Fruit fly (Drosophila melanogaster) whole organism, embryonic: Measurements from ENCODE around the gene hmw.

Experiments
- Antp ChIP-seq: fragments of 200-800 bp; sonication (Bioruptor generic); optimal IDR thresholded peaks from 3 replicates; lab custom pipeline; 2016; ENCODE audit warnings: missing biosample characterization, missing genetic modification characterization
- CG10543 ChIP-seq: fragments of 200-800 bp; sonication (Bioruptor generic); optimal IDR thresholded peaks from 3 replicates; lab custom pipeline; 2017; ENCODE audit warnings: missing biosample characterization, mild to moderate bottlenecking, missing genetic modification characterization, moderate library complexity
- CG10654 ChIP-seq: fragments of 200-800 bp; sonication (Bioruptor generic); optimal IDR thresholded peaks from 2 replicates; lab custom pipeline; 2016; ENCODE audit warnings: missing biosample characterization, missing genetic modification characterization
- CG12155 ChIP-seq: fragments of 200-800 bp; sonication (Bioruptor generic); optimal IDR thresholded peaks from 3 replicates; lab custom pipeline; 2016; ENCODE audit warnings: missing biosample characterization, missing genetic modification characterization
- CG12659 ChIP-seq: fragments of 200-800 bp; sonication (Bioruptor generic); optimal IDR thresholded peaks from 3 replicates; lab custom pipeline; 2017; ENCODE audit warnings: mild to moderate bottlenecking, missing biosample characterization, missing genetic modification reagents, missing genetic modification characterization
- CG12744 ChIP-seq: fragments of 200-800 bp; sonication (Bioruptor generic); optimal IDR thresholded peaks from 2 replicates; lab custom pipeline; 2016; ENCODE audit warnings: missing biosample characterization, missing genetic modification characterization
- CG13624 ChIP-seq: fragments of 200-800 bp; sonication (Bioruptor generic); optimal IDR thresholded peaks from 2 replicates; lab custom pipeline; 2016; ENCODE audit warnings: missing biosample characterization, missing genetic modification characterization
- CG14667 ChIP-seq: fragments of 200-800 bp; sonication (Bioruptor generic); IDR thresholded peaks from 2 replicates; pipeline ENCODE4 v1.3.6; 2022; ENCODE audit warnings: missing biosample characterization, missing genetic modification characterization
- CG17328 ChIP-seq: fragments of 200-800 bp; sonication (Bioruptor generic); IDR thresholded peaks from 2 replicates; pipeline ENCODE4 v1.3.6; 2022; ENCODE audit warnings: missing biosample characterization, missing genetic modification characterization
- CG2678 ChIP-seq: fragments of 200-800 bp; sonication (Bioruptor generic); optimal IDR thresholded peaks from 3 replicates; lab custom pipeline; 2019; ENCODE audit warnings: missing biosample characterization, mild to moderate bottlenecking, missing genetic modification characterization, moderate library complexity
- CG31441 ChIP-seq: fragments of 200-800 bp; sonication (Bioruptor generic); IDR thresholded peaks from 2 replicates; pipeline ENCODE4 v1.3.6; 2022; ENCODE audit warnings: missing biosample characterization, missing genetic modification characterization
- CG3163 ChIP-seq: fragments of 200-800 bp; sonication (Bioruptor generic); optimal IDR thresholded peaks from 3 replicates; lab custom pipeline; 2016; ENCODE audit warnings: missing biosample characterization, missing genetic modification characterization
- CG32767 ChIP-seq: fragments of 200-800 bp; sonication (Bioruptor generic); IDR thresholded peaks from 2 replicates; pipeline ENCODE4 v1.3.6; 2022; ENCODE audit warnings: missing biosample characterization, missing genetic modification characterization
- CG3838 ChIP-seq: fragments of 200-800 bp; sonication (Bioruptor generic); optimal IDR thresholded peaks from 3 replicates; lab custom pipeline; 2016; ENCODE audit warnings: missing biosample characterization, missing genetic modification characterization
- CG43689 ChIP-seq: fragments of 200-800 bp; sonication (Bioruptor generic); IDR thresholded peaks from 2 replicates; pipeline ENCODE4 v1.3.6; 2022; ENCODE audit warnings: missing biosample characterization, missing genetic modification characterization
- CG4404 ChIP-seq: fragments of 200-800 bp; sonication (Bioruptor generic); IDR thresholded peaks from 2 replicates; pipeline ENCODE4 v1.3.6; 2022; ENCODE audit warnings: missing biosample characterization, missing genetic modification characterization
- CG4707 ChIP-seq: fragments of 200-800 bp; sonication (Bioruptor generic); optimal IDR thresholded peaks from 2 replicates; lab custom pipeline; 2018; ENCODE audit warnings: missing biosample characterization, mild to moderate bottlenecking, missing genetic modification characterization, moderate library complexity
- CG4730 ChIP-seq: fragments of 200-800 bp; sonication (Bioruptor generic); IDR thresholded peaks from 2 replicates; pipeline ENCODE4 v1.3.6; 2022; ENCODE audit warnings: missing biosample characterization, missing genetic modification characterization
- CG6175 ChIP-seq: fragments of 200-800 bp; sonication (Bioruptor generic); IDR thresholded peaks from 3 replicates; pipeline ENCODE4 v1.3.6; 2022; ENCODE audit warnings: missing biosample characterization, missing genetic modification characterization
- CG6254 ChIP-seq: fragments of 200-800 bp; sonication (Bioruptor generic); optimal IDR thresholded peaks from 3 replicates; lab custom pipeline; 2017; ENCODE audit warnings: mild to moderate bottlenecking, missing biosample characterization, missing genetic modification reagents, missing genetic modification characterization
- CG6689 ChIP-seq: fragments of 200-800 bp; sonication (Bioruptor generic); IDR thresholded peaks from 2 replicates; pipeline ENCODE4 v1.3.6; 2022; ENCODE audit warnings: missing biosample characterization, missing genetic modification characterization
- CG7928 ChIP-seq: fragments of 200-800 bp; sonication (Bioruptor generic); optimal IDR thresholded peaks from 2 replicates; lab custom pipeline; 2017; ENCODE audit warnings: missing biosample characterization, mild to moderate bottlenecking, missing genetic modification characterization
- CG8290 ChIP-seq, 3 experiments: fragments of 200-800 bp; sonication (Bioruptor generic); optimal IDR thresholded peaks; 2 replicates each; lab custom pipeline; 2016 to 2019; ENCODE audit warnings: missing biosample characterization in 3 of 3, missing genetic modification characterization in 3 of 3, mild to moderate bottlenecking in 2 of 3, moderate library complexity in 1 of 3
- CkIIα-i1 ChIP-seq: fragments of 200-800 bp; sonication (Bioruptor generic); IDR thresholded peaks from 2 replicates; pipeline ENCODE4 v1.3.6; 2022; ENCODE audit warnings: missing biosample characterization, missing genetic modification characterization
- Fer1 ChIP-seq: fragments of 200-800 bp; sonication (Bioruptor generic); optimal IDR thresholded peaks from 2 replicates; lab custom pipeline; 2017; ENCODE audit warnings: missing biosample characterization, mild to moderate bottlenecking, missing genetic modification characterization
- Gsc ChIP-seq: fragments of 200-800 bp; sonication (Bioruptor generic); IDR thresholded peaks from 2 replicates; pipeline ENCODE4 v1.3.6; 2022; ENCODE audit warnings: missing biosample characterization, missing genetic modification characterization
- H15 ChIP-seq: fragments of 200-800 bp; sonication (Bioruptor generic); IDR thresholded peaks from 3 replicates; pipeline ENCODE4 v1.3.6; 2022; ENCODE audit warnings: missing biosample characterization, missing genetic modification characterization
- HLH54F ChIP-seq: fragments of 200-800 bp; sonication (Bioruptor generic); optimal IDR thresholded peaks from 3 replicates; lab custom pipeline; 2016; ENCODE audit warnings: missing biosample characterization, missing genetic modification characterization
- Hr78 ChIP-seq, 2 experiments: fragments of 200-800 bp in 1 of 2; fragments of >200 bp in 1 of 2; sonication (Bioruptor generic) in 1 of 2; optimal IDR thresholded peaks; 2 replicates each; lab custom pipeline; 2017 to 2019; ENCODE audit warnings: missing biosample characterization in 2 of 2, missing genetic modification characterization in 2 of 2, mild to moderate bottlenecking in 1 of 2, moderate library complexity in 1 of 2
- Poxn ChIP-seq: fragments of 200-800 bp; sonication (Bioruptor generic); IDR thresholded peaks from 2 replicates; pipeline ENCODE4 v1.3.6; 2022; ENCODE audit warnings: missing biosample characterization, missing genetic modification characterization
- Rfx ChIP-seq: fragments of 200-800 bp; sonication (Bioruptor generic); IDR thresholded peaks from 2 replicates; pipeline ENCODE4 v1.3.6; 2022; ENCODE audit warnings: missing biosample characterization, missing genetic modification characterization
- Sry-δ ChIP-seq: fragments of 200-800 bp; sonication (Bioruptor generic); optimal IDR thresholded peaks from 2 replicates; lab custom pipeline; 2016; ENCODE audit warnings: missing biosample characterization, missing genetic modification characterization
- Xrp1 ChIP-seq: fragments of 200-800 bp; sonication (Bioruptor generic); IDR thresholded peaks from 2 replicates; pipeline ENCODE4 v1.3.6; 2022; ENCODE audit warnings: missing biosample characterization, missing genetic modification characterization
- amos ChIP-seq: fragments of 200-800 bp; sonication (Bioruptor generic); IDR thresholded peaks from 2 replicates; pipeline ENCODE4 v1.3.6; 2022; ENCODE audit warnings: missing biosample characterization, missing genetic modification characterization; ENCODE audit not compliant: partially characterized antibody
- bsh ChIP-seq, 2 experiments: fragments of 200-800 bp; sonication (Bioruptor generic); optimal IDR thresholded peaks; 2 replicates each; lab custom pipeline; 2017 to 2018; ENCODE audit warnings: mild to moderate bottlenecking in 2 of 2, missing biosample characterization in 2 of 2, missing genetic modification characterization in 2 of 2, moderate library complexity in 1 of 2
- chinmo ChIP-seq: fragments of 200-800 bp; sonication (Bioruptor generic); IDR thresholded peaks from 4 replicates; pipeline ENCODE4 v1.3.6; 2022; ENCODE audit warnings: missing biosample characterization, missing genetic modification characterization; ENCODE audit not compliant: partially characterized antibody
- crc ChIP-seq: fragments of 200-800 bp; sonication (Bioruptor generic); optimal IDR thresholded peaks from 2 replicates; lab custom pipeline; 2016; ENCODE audit warnings: missing biosample characterization, missing genetic modification characterization
- eve ChIP-seq, 2 experiments: fragments of >200 bp; optimal IDR thresholded peaks; 2 replicates each; lab custom pipeline; 2017; ENCODE audit warnings: missing biosample characterization in 2 of 2, missing genetic modification characterization in 2 of 2
- kay ChIP-seq: fragments of 200-800 bp; sonication (Bioruptor generic); optimal IDR thresholded peaks from 2 replicates; lab custom pipeline; 2016; ENCODE audit warnings: missing biosample characterization, missing genetic modification characterization
- mam ChIP-seq: fragments of 200-800 bp; sonication (Bioruptor generic); optimal IDR thresholded peaks from 3 replicates; lab custom pipeline; 2016; ENCODE audit warnings: missing biosample characterization, missing genetic modification characterization
- pb ChIP-seq: fragments of 200-800 bp; sonication (Bioruptor generic); optimal IDR thresholded peaks from 3 replicates; lab custom pipeline; 2016; ENCODE audit warnings: missing biosample characterization, missing genetic modification characterization
- sima ChIP-seq: fragments of 200-800 bp; sonication (Bioruptor generic); optimal IDR thresholded peaks from 2 replicates; lab custom pipeline; 2016; ENCODE audit warnings: missing biosample characterization, missing genetic modification characterization
- slp2 ChIP-seq: fragments of 200-800 bp; sonication (Bioruptor generic); optimal IDR thresholded peaks from 2 replicates; lab custom pipeline; 2016; ENCODE audit warnings: missing biosample characterization, missing genetic modification characterization
- sna ChIP-seq: fragments of 200-800 bp; sonication (Bioruptor generic); IDR thresholded peaks from 2 replicates; pipeline ENCODE4 v1.3.6; 2022; ENCODE audit warnings: missing biosample characterization, missing genetic modification characterization; ENCODE audit not compliant: partially characterized antibody
- sr ChIP-seq: fragments of 200-800 bp; sonication (Bioruptor generic); IDR thresholded peaks from 3 replicates; pipeline ENCODE4 v1.3.6; 2022; ENCODE audit warnings: missing biosample characterization, missing genetic modification characterization
- stc ChIP-seq: fragments of 200-800 bp; sonication (Bioruptor generic); IDR thresholded peaks from 2 replicates; pipeline ENCODE4 v1.3.6; 2022; ENCODE audit warnings: missing biosample characterization, missing genetic modification characterization
- tin ChIP-seq: fragments of 200-800 bp; sonication (Bioruptor generic); optimal IDR thresholded peaks from 3 replicates; lab custom pipeline; 2016; ENCODE audit warnings: missing biosample characterization, missing genetic modification characterization
- tio ChIP-seq: fragments of 200-800 bp; sonication (Bioruptor generic); optimal IDR thresholded peaks from 2 replicates; lab custom pipeline; 2017; ENCODE audit warnings: missing biosample characterization, missing genetic modification characterization, inconsistent platforms
- vnd ChIP-seq: fragments of 200-800 bp; sonication (Bioruptor generic); IDR thresholded peaks from 3 replicates; pipeline ENCODE4 v1.3.6; 2022; ENCODE audit warnings: missing biosample characterization, missing genetic modification characterization; ENCODE audit not compliant: partially characterized antibody

Gene hmw

DNA sequence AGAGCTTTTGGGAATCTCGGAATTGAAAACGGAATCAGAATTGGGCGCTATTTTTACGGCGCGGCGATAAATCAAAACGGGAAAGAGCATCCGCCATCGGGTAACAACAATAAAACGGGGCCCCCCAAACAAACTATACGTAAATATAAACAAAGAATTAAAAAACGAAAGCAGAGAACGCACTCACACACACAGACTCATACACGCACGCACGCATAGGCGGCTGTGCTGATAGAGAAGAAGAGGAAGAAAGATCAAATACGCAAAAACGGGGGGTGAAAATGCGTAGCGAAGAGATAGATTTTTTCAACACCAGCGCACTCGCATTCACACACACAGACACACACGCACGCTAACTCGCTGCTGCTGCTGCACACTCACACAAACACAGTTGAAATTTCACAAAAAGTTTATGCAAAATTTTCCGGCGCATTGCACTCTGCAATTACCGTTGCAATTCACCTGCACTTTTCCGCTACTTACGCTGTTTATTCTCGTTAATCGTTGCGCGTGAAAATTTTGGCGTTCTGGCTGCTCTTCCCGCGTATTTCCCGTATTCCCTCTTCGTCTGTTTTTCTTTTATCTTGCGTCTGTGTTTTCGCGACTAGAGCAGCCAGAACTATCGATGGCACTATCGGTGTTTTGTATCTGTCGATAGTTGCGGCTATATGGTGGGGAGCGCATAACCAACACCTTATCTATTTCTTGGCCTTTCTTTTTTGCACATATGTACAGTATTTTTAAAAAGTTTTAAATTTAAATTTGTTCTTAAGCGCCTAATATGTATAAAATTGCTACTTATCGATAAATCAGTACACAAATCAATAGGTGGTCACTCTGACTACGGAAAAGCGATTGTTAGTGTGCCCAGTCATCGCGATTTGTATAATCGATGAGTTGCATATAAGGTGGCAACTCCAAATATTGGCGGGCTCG is 50.8 kb downstream of the hmw start, which contains the start of gene CG31122 (continued):
- TF ChIP-seq amos (GFP tag; lab: Robert Waterston, UW), result peak; percentile 90
- no peak for TF ChIP-seq CG2678
- TF ChIP-seq sna, result peak; percentile 99
- no peak for TF ChIP-seq CG4707
- peak; percentile 56 for TF ChIP-seq CG12659 (GFP tag; lab: Kevin White, UChicago)
- TF ChIP-seq CG12744 (GFP tag; lab: Kevin White, UChicago), result peak; percentile 30
- peak; percentile 14 for TF ChIP-seq crc (GFP tag; lab: Kevin White, UChicago)
- peak in 1 of 2 experiments; percentile 28 for TF ChIP-seq bsh (GFP tag; optimal IDR thresholded peaks at IDR 0.05; lab: Kevin White, UChicago)
- TF ChIP-seq CkIIα-i1, result no peak
- peak; percentile 97 for TF ChIP-seq chinmo
- peak; percentile 54 for TF ChIP-seq CG13624 (GFP tag; lab: Kevin White, UChicago)
- TF ChIP-seq Poxn (GFP tag; lab: Robert Waterston, UW), result no peak
- no peak for TF ChIP-seq stc (GFP tag; lab: Robert Waterston, UW)
- no peak for TF ChIP-seq CG17328
- TF ChIP-seq tin (GFP tag; lab: Kevin White, UChicago), result peak; percentile 54
- TF ChIP-seq H15 (GFP tag; lab: Robert Waterston, UW), result no peak
- peak; percentile 95 for TF ChIP-seq vnd (GFP tag; lab: Robert Waterston, UW)
- no peak for TF ChIP-seq sima
- peak; percentile 63 for TF ChIP-seq mam (GFP tag; lab: Kevin White, UChicago)
- TF ChIP-seq CG3163 (GFP tag; lab: Kevin White, UChicago), result no peak
- no peak for TF ChIP-seq CG32767 (GFP tag; lab: Robert Waterston, UW)
- 0 out of 2 replicates have a peak, but pooled peaks have one; percentile 32 for TF ChIP-seq CG6689 (GFP tag; lab: Robert Waterston, UW)
- TF ChIP-seq Gsc (GFP tag; lab: Robert Waterston, UW), result no peak
- TF ChIP-seq CG8290 (GFP tag; optimal IDR thresholded peaks at IDR 0.05; lab: Kevin White, UChicago), result no peak
- TF ChIP-seq CG8290 (tag; optimal IDR thresholded peaks at IDR 0.05; lab: Kevin White, UChicago), result no peak
- TF ChIP-seq kay (GFP tag; lab: Kevin White, UChicago), result no peak
- TF ChIP-seq CG12155, result peak; percentile 53
- no peak for TF ChIP-seq CG3838
- no peak for TF ChIP-seq eve (GFP tag; optimal IDR thresholded peaks at IDR 0.05; lab: Kevin White, UChicago)
- TF ChIP-seq CG10543 (GFP tag; lab: Kevin White, UChicago), result peak; percentile 83
- no peak for TF ChIP-seq CG14667
- peak; percentile 70 for TF ChIP-seq HLH54F (GFP tag; lab: Kevin White, UChicago)
- TF ChIP-seq CG43689 (GFP tag; lab: Robert Waterston, UW), result no peak
- TF ChIP-seq Fer1 (GFP tag; lab: Kevin White, UChicago), result peak; percentile 34
- TF ChIP-seq CG4730 (GFP tag; lab: Robert Waterston, UW), result no peak
- peak; percentile 96 for TF ChIP-seq Sry-δ (GFP tag; lab: Kevin White, UChicago)
- TF ChIP-seq Rfx, result peak; percentile 57
- TF ChIP-seq CG6175, result no peak
- TF ChIP-seq sr (GFP tag; lab: Robert Waterston, UW), result no peak
- 0 out of 2 replicates have a peak, but pooled peaks have one; percentile 37 for TF ChIP-seq Xrp1 (GFP tag; lab: Robert Waterston, UW)
- TF ChIP-seq CG4404 (GFP tag; lab: Robert Waterston, UW), result no peak
- TF ChIP-seq tio (GFP tag; lab: Kevin White, UChicago), result no peak
- no peak for TF ChIP-seq slp2 (GFP tag; lab: Kevin White, UChicago)
- TF ChIP-seq Hr78 (GFP tag; optimal IDR thresholded peaks at IDR 0.05; lab: Kevin White, UChicago), result no peak
- peak; percentile 3 for TF ChIP-seq CG10654
- TF ChIP-seq CG7928 (GFP tag; lab: Kevin White, UChicago), result no peak
- peak; percentile 21 for TF ChIP-seq Antp
- TF ChIP-seq CG6254 (GFP tag; lab: Kevin White, UChicago), result no peak
- TF ChIP-seq CG31441 (GFP tag; lab: Robert Waterston, UW), result peak; percentile 36; the same call in 1 of the 2 replicates
- no peak for TF ChIP-seq pb
